Worm (Caenorhabditis elegans) whole organism, mixed stage, embryonic: ENCODE data around the gene F22E5.21.

Experiments used
- bed-3 ChIP-seq: fragments of 200-800 bp; sonication (Bioruptor generic); optimal IDR thresholded peaks from 3 replicates; lab custom pipeline; 2018; ENCODE audit warnings: mild to moderate bottlenecking, missing genetic modification characterization, moderate library complexity, missing compliant biosample characterization
- ceh-39 ChIP-seq: fragments of 150-350 bp; optimal IDR thresholded peaks from 2 replicates; lab custom pipeline; 2014; ENCODE audit warnings: missing biosample characterization, missing genetic modification characterization
- ceh-43 ChIP-seq: fragments of 200-800 bp; sonication (Bioruptor generic); optimal IDR thresholded peaks from 2 replicates; lab custom pipeline; 2018; ENCODE audit warnings: mild to moderate bottlenecking, missing genetic modification characterization, moderate library complexity, missing compliant biosample characterization
- ces-1 ChIP-seq: fragments of 150-350 bp; optimal IDR thresholded peaks from 2 replicates; lab custom pipeline; 2014; ENCODE audit warnings: missing biosample characterization, missing genetic modification reagents, missing genetic modification characterization
- elt-1 ChIP-seq: sonication (generic microtip); optimal IDR thresholded peaks from 2 replicates; lab custom pipeline; 2017; ENCODE audit warnings: missing genetic modification characterization, mild to moderate bottlenecking, missing compliant biosample characterization, antibody characterized with exemption, moderate library complexity, borderline replicate concordance; ENCODE audit not compliant: insufficient read depth
- elt-3 ChIP-seq: fragments of 150-350 bp; optimal IDR thresholded peaks from 2 replicates; lab custom pipeline; 2014; ENCODE audit warnings: missing biosample characterization, missing genetic modification characterization
- lin-13 ChIP-seq: fragments of 150-350 bp; optimal IDR thresholded peaks from 2 replicates; lab custom pipeline; 2014; ENCODE audit warnings: missing biosample characterization, missing genetic modification characterization
- mab-5 ChIP-seq: fragments of 150-350 bp; optimal IDR thresholded peaks from 2 replicates; lab custom pipeline; 2014; ENCODE audit warnings: missing biosample characterization, missing genetic modification characterization
- nhr-12 ChIP-seq: fragments of 150-350 bp; optimal IDR thresholded peaks from 2 replicates; lab custom pipeline; 2014; ENCODE audit warnings: missing biosample characterization, missing genetic modification characterization
- nhr-237 ChIP-seq: fragments of 150-350 bp; optimal IDR thresholded peaks from 2 replicates; lab custom pipeline; 2014; ENCODE audit warnings: missing biosample characterization, missing genetic modification characterization
- nhr-76 ChIP-seq: sonication (generic microtip); optimal IDR thresholded peaks from 2 replicates; lab custom pipeline; 2017; ENCODE audit warnings: missing biosample characterization, missing genetic modification characterization
- snpc-4 ChIP-seq: fragments of 150-350 bp; optimal IDR thresholded peaks from 2 replicates; lab custom pipeline; 2014; ENCODE audit warnings: missing biosample characterization, missing genetic modification characterization
- unc-62 ChIP-seq: fragments of 150-350 bp; optimal IDR thresholded peaks from 2 replicates; lab custom pipeline; 2014; ENCODE audit warnings: missing biosample characterization, missing genetic modification reagents, missing genetic modification characterization
- ztf-11 ChIP-seq: fragments of 150-350 bp; optimal IDR thresholded peaks from 2 replicates; lab custom pipeline; 2014; ENCODE audit warnings: missing biosample characterization, missing genetic modification characterization

ce11 chrII:2637359-2637758 lies at the start of gene F22E5.21:
- TF ChIP-seq elt-1 (no peak), lin-13 (tag; lab: Kevin White, UChicago) (no peak), nhr-237 (tag; lab: Kevin White, UChicago) (no peak), snpc-4 (tag; lab: Kevin White, UChicago) (no peak), ceh-39 (tag; lab: Kevin White, UChicago) (no peak), nhr-12 (no peak), ces-1 (GFP tag; lab: Kevin White, UChicago) (no peak), ztf-11 (tag; lab: Kevin White, UChicago) (no peak), mab-5 (no peak), nhr-76 (tag; lab: Kevin White, UChicago) (no peak), bed-3 (no peak), ceh-43 (no peak), unc-62 (GFP tag; lab: Kevin White, UChicago) (no peak), elt-3 (tag; lab: Kevin White, UChicago) (no peak)
